Worm (Caenorhabditis elegans): Measurements from ENCODE around the gene srx-45.

The srx-45 gene

ce11 chrIII:9306596-9306995 lies at the start of gene srx-45:
srx-45 (minus strand) TSS chrIII:9306696.
- TF ChIP-seq arid-1 (GFP tag; conservative IDR thresholded peaks at IDR 0.05) (no peak), zfp-2 (tag; optimal IDR thresholded peaks at IDR 0.05) (no peak), F49E8.2 (tag; optimal IDR thresholded peaks at IDR 0.05; ENCODE audit: borderline replicate concordance) (no peak), spr-1 (tag; optimal IDR thresholded peaks at IDR 0.05) (no peak), tra-1 (GFP tag; IDR thresholded peaks at IDR 0.05) (no peak), lsy-2 (tag; optimal IDR thresholded peaks at IDR 0.05) (no peak), ama-1 (optimal IDR thresholded peaks at IDR 0.05) (no peak), unc-39 (tag; optimal IDR thresholded peaks at IDR 0.05) (no peak)

ce11 chrIII:9355412-9355969 lies 49.0 kb upstream of the srx-45 start, which contains the start of gene chtb-1:
chtb-1 (minus strand) TSS chrIII:9355462.
- no peak for TF ChIP-seq daf-12 (tag; optimal IDR thresholded peaks at IDR 0.05)
- TF ChIP-seq nhr-41 (GFP tag; IDR thresholded peaks at IDR 0.05), result no peak
- TF ChIP-seq gei-8 (GFP tag; optimal IDR thresholded peaks at IDR 0.05), result no peak
- no peak for TF ChIP-seq zip-11 (GFP tag; IDR thresholded peaks at IDR 0.05)
- no peak for TF ChIP-seq dmd-8 (GFP tag; IDR thresholded peaks at IDR 0.05)
- peak; percentile 52 for TF ChIP-seq set-16 (GFP tag; IDR thresholded peaks at IDR 0.05)
- no peak for TF ChIP-seq lin-1 (GFP tag; IDR thresholded peaks at IDR 0.05)
- no peak for TF ChIP-seq dpl-1 (GFP tag; optimal IDR thresholded peaks at IDR 0.05)

ce11 chrIII:9353814-9354213 lies 47.3 kb upstream of the srx-45 start:
- peak; percentile 79 for TF ChIP-seq hlh-30 (tag; optimal IDR thresholded peaks at IDR 0.05; ENCODE audit: insufficient read depth)
- TF ChIP-seq unc-62 (GFP tag; optimal IDR thresholded peaks at IDR 0.05 in 1 of 2), result no peak
- no peak for TF ChIP-seq unc-62 (tag; optimal IDR thresholded peaks at IDR 0.05)
- no peak for TF ChIP-seq tra-1 (GFP tag; IDR thresholded peaks at IDR 0.05)
- TF ChIP-seq tag-97 (GFP tag; IDR thresholded peaks at IDR 0.05), result no peak
- peak; percentile 26 for TF ChIP-seq hlh-11 (tag; optimal IDR thresholded peaks at IDR 0.05)
- peak; percentile 53 for TF ChIP-seq set-16 (GFP tag; IDR thresholded peaks at IDR 0.05)
- no peak for TF ChIP-seq T20F7.1 (GFP tag; optimal IDR thresholded peaks at IDR 0.05)
- no peak for TF ChIP-seq zag-1 (tag; optimal IDR thresholded peaks at IDR 0.05)

ce11 chrIII:9346722-9347121 lies 40.2 kb upstream of the srx-45 start:
- TF ChIP-seq mes-2 (tag; optimal IDR thresholded peaks at IDR 0.05; ENCODE audit: poor library complexity, severe bottlenecking), result peak; percentile 17
- TF ChIP-seq aha-1 (tag), result peak; percentile 53
- TF ChIP-seq set-16 (GFP tag; IDR thresholded peaks at IDR 0.05), result peak; percentile 34; the same call in 1 of the 2 replicates
- no peak for TF ChIP-seq jun-1 (tag; optimal IDR thresholded peaks at IDR 0.05)
- TF ChIP-seq hlh-11 (tag; optimal IDR thresholded peaks at IDR 0.05), result peak; percentile 35

- TF ChIP-seq attf-4 (tag; optimal IDR thresholded peaks at IDR 0.05) (no peak), aly-2 (tag; optimal IDR thresholded peaks at IDR 0.05) (no peak), unc-62 (GFP tag; optimal IDR thresholded peaks at IDR 0.05 in 1 of 2) (peak in 1 of 2 experiments; percentile 83), unc-62 (tag; optimal IDR thresholded peaks at IDR 0.05) (no peak), nhr-76 (tag; optimal IDR thresholded peaks at IDR 0.05) (no peak), hlh-11 (tag; optimal IDR thresholded peaks at IDR 0.05) (peak; percentile 16)
Observed at ce11 chrIII:9346114-9346513, 39.6 kb upstream of the srx-45 start.

ce11 chrIII:9344347-9344746 lies 37.9 kb upstream of the srx-45 start, which contains the start of gene emb-9:
emb-9 (minus strand) TSS chrIII:9344447.
- no peak for TF ChIP-seq Y48G9A.11 (GFP tag; IDR thresholded peaks at IDR 0.05)
- TF ChIP-seq daf-8 (GFP tag; IDR thresholded peaks at IDR 0.05), result no peak
- TF ChIP-seq egl-27 (tag; optimal IDR thresholded peaks at IDR 0.05), result no peak
- TF ChIP-seq madf-9 (GFP tag; conservative IDR thresholded peaks at IDR 0.05), result no peak
- no peak for TF ChIP-seq ZK337.2 (GFP tag; IDR thresholded peaks at IDR 0.05)
- TF ChIP-seq nhr-10 (tag; optimal IDR thresholded peaks at IDR 0.05), result no peak

All from whole organism, L4 larva.